Fruit fly (Drosophila melanogaster): ENCODE results near the gene CG43800.

- no peak for TF ChIP-seq kay (GFP tag; ENCODE audit: borderline replicate concordance)
- no peak for TF ChIP-seq Mnt (GFP tag; optimal IDR thresholded peaks at IDR 0.05)
- no peak for TF ChIP-seq bab1 (GFP tag; optimal IDR thresholded peaks at IDR 0.05)
- TF ChIP-seq CG7101 (tag; optimal IDR thresholded peaks at IDR 0.05): no peak
- TF ChIP-seq Clk (GFP tag; optimal IDR thresholded peaks at IDR 0.05): no peak
- no peak for TF ChIP-seq ovo (GFP tag; optimal IDR thresholded peaks at IDR 0.05)
- no peak for TF ChIP-seq pad (GFP tag; optimal IDR thresholded peaks at IDR 0.05)
- TF ChIP-seq Hr96 (GFP tag; optimal IDR thresholded peaks at IDR 0.05): no peak
- TF ChIP-seq CG5204 (GFP tag; optimal IDR thresholded peaks at IDR 0.05): no peak
- TF ChIP-seq tj (GFP tag; optimal IDR thresholded peaks at IDR 0.05): no peak
These were observed 29.4 kb upstream of the CG43800 start for dm6 chr2L:7261989-7262388.

Data from whole organism, adult.